Fruit fly (Drosophila melanogaster) whole organism, embryonic: ENCODE data around the gene Wdr92.

Experiments
- Atf6 ChIP-seq: fragments of 200-800 bp; sonication (Bioruptor generic); IDR thresholded peaks from 2 replicates; pipeline ENCODE4 v1.3.6; 2022; ENCODE audit warnings: missing biosample characterization, missing genetic modification characterization
- B-H1 ChIP-seq: fragments of 200-800 bp; sonication (Bioruptor generic); IDR thresholded peaks from 3 replicates; pipeline ENCODE4 v1.3.6; 2022; ENCODE audit warnings: missing biosample characterization, missing genetic modification characterization
- BEAF-32 ChIP-seq: fragments of 200-800 bp; sonication (Bioruptor generic); optimal IDR thresholded peaks from 3 replicates; lab custom pipeline; 2017; ENCODE audit warnings: missing biosample characterization, missing genetic modification characterization, mild to moderate bottlenecking, moderate library complexity, missing genetic modification reagents
- Blimp-1 ChIP-seq: fragments of 200-800 bp; sonication (Bioruptor generic); optimal IDR thresholded peaks from 3 replicates; lab custom pipeline; 2018; ENCODE audit warnings: missing biosample characterization, missing genetic modification characterization, mild to moderate bottlenecking, moderate library complexity, missing genetic modification reagents
- CG11247 ChIP-seq: fragments of 200-800 bp; sonication (Bioruptor generic); IDR thresholded peaks from 2 replicates; pipeline ENCODE4 v1.3.6; 2022; ENCODE audit warnings: missing biosample characterization, missing genetic modification characterization
- CG12236 ChIP-seq: fragments of 200-800 bp; sonication (Bioruptor generic); optimal IDR thresholded peaks from 2 replicates; lab custom pipeline; 2016; ENCODE audit warnings: missing biosample characterization, missing genetic modification characterization
- CG3065 ChIP-seq: fragments of 200-800 bp; sonication (Bioruptor generic); optimal IDR thresholded peaks from 2 replicates; lab custom pipeline; 2016; ENCODE audit warnings: missing biosample characterization, missing genetic modification characterization
- CG6689 ChIP-seq: fragments of 200-800 bp; sonication (Bioruptor generic); IDR thresholded peaks from 2 replicates; pipeline ENCODE4 v1.3.6; 2022; ENCODE audit warnings: missing biosample characterization, missing genetic modification characterization
- ERR ChIP-seq: fragments of 200-800 bp; sonication (Bioruptor generic); optimal IDR thresholded peaks from 2 replicates; lab custom pipeline; 2016; ENCODE audit warnings: missing biosample characterization, missing genetic modification characterization
- Eip74EF ChIP-seq, 2 experiments: fragments of 200-800 bp in 1 of 2; fragments of >200 bp in 1 of 2; sonication (Bioruptor generic) in 1 of 2; optimal IDR thresholded peaks; 2 replicates each; lab custom pipeline; 2017 to 2019; ENCODE audit warnings: missing biosample characterization in 2 of 2, missing genetic modification characterization in 2 of 2, mild to moderate bottlenecking in 1 of 2, moderate library complexity in 1 of 2
- Hr51 ChIP-seq, 2 experiments: fragments of 200-800 bp; sonication (Bioruptor generic); optimal IDR thresholded peaks; 2 replicates in 1 of 2; 3 replicates in 1 of 2; lab custom pipeline; 2016 to 2018; ENCODE audit warnings: missing biosample characterization in 2 of 2, missing genetic modification characterization in 2 of 2, mild to moderate bottlenecking in 1 of 2, moderate library complexity in 1 of 2
- PHDP ChIP-seq: fragments of 200-800 bp; sonication (Bioruptor generic); optimal IDR thresholded peaks from 3 replicates; lab custom pipeline; 2018; ENCODE audit warnings: missing biosample characterization, mild to moderate bottlenecking, missing genetic modification characterization, moderate library complexity
- bbx ChIP-seq: fragments of 200-800 bp; sonication (Bioruptor generic); IDR thresholded peaks from 2 replicates; pipeline ENCODE4 v1.3.6; 2022; ENCODE audit warnings: missing biosample characterization, missing genetic modification characterization; ENCODE audit not compliant: partially characterized antibody
- chinmo ChIP-seq: fragments of 200-800 bp; sonication (Bioruptor generic); IDR thresholded peaks from 4 replicates; pipeline ENCODE4 v1.3.6; 2022; ENCODE audit warnings: missing biosample characterization, missing genetic modification characterization; ENCODE audit not compliant: partially characterized antibody
- cwo ChIP-seq: fragments of 200-800 bp; sonication (Bioruptor generic); optimal IDR thresholded peaks from 3 replicates; lab custom pipeline; 2017; ENCODE audit warnings: missing biosample characterization, missing genetic modification characterization, mild to moderate bottlenecking, moderate library complexity, missing genetic modification reagents
- gsb ChIP-seq: fragments of 200-800 bp; sonication (Bioruptor generic); IDR thresholded peaks from 2 replicates; pipeline ENCODE4 v1.3.6; 2022; ENCODE audit warnings: missing biosample characterization, missing genetic modification characterization
- stc ChIP-seq: fragments of 200-800 bp; sonication (Bioruptor generic); IDR thresholded peaks from 2 replicates; pipeline ENCODE4 v1.3.6; 2022; ENCODE audit warnings: missing biosample characterization, missing genetic modification characterization
- vnd ChIP-seq: fragments of 200-800 bp; sonication (Bioruptor generic); IDR thresholded peaks from 3 replicates; pipeline ENCODE4 v1.3.6; 2022; ENCODE audit warnings: missing biosample characterization, missing genetic modification characterization; ENCODE audit not compliant: partially characterized antibody

Wdr92 gene

DNA sequence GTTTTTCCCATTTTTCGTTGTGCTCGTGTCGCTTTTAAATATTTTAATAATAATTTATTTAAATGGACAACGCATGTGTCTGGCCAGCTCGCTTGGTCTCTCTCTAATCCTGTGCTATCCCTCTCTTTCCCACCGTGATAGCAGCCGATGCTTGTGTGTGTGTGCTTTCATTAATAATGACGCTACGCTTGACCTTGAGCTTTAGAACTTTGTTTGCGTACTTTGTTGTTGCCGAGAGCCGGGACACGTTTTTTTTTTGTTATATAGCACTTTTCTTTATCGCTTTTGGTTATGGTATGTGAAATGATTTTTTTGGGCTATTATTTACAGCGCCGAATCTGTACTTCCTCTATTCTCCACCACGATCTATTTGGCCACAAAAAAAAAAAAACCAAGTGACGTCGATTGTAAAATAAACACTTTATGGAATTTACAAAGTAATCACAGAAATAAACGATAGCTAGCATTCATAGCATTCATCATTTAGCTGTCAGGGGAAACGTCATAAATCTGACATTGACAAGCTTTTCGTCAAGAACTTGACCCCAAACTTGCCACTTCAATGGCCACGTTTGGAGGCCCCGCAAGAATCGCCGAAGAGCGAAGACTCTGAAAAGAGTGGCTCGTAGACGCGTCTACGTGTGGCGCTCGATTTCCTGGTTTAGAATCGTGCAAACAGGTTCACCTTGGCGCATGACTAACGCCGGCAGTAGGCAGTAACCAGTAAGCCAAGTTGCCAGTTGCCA, 50.5 kb downstream of the Wdr92 start (continued):
- peak; percentile 34; the same call in 1 of the 2 replicates for TF ChIP-seq Atf6 (GFP tag; lab: Robert Waterston, UW)
- TF ChIP-seq Blimp-1 (GFP tag; lab: Kevin White, UChicago) = peak; percentile 9
- no peak for TF ChIP-seq B-H1
- TF ChIP-seq Hr51 (GFP tag; optimal IDR thresholded peaks at IDR 0.05; lab: Kevin White, UChicago) = no peak
- TF ChIP-seq PHDP (tag; lab: Kevin White, UChicago) = no peak
- TF ChIP-seq ERR (GFP tag; lab: Kevin White, UChicago) = peak; percentile 54
- no peak for TF ChIP-seq bbx (GFP tag; lab: Robert Waterston, UW)
- no peak for TF ChIP-seq stc (GFP tag; lab: Robert Waterston, UW)
- TF ChIP-seq cwo (GFP tag; lab: Kevin White, UChicago) = peak; percentile 89
- TF ChIP-seq BEAF-32 (GFP tag; lab: Kevin White, UChicago) = no peak
- TF ChIP-seq CG12236 (GFP tag; lab: Kevin White, UChicago) = no peak
- TF ChIP-seq, all 482 proteins: peak for 19

DNA sequence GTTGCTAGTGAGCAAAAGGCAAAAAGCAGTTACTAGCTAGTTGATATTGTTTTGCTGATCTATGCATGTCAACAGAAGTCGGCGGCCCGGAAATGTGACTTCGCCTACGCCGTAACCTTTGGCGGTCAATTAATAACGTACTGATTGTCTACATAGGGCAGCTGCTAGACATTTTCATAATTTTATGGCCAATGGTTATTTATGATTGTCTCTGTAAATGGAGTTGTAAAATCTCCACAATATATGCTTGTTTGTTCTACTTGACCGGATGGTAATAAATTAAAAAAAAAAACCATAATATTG, 51.0 kb downstream of the Wdr92 start:
- TF ChIP-seq vnd (GFP tag; lab: Robert Waterston, UW) (no peak), CG6689 (GFP tag; lab: Robert Waterston, UW) (no peak), CG3065 (GFP tag; lab: Kevin White, UChicago) (no peak), gsb (no peak), chinmo (peak; percentile 60; the same call in 1 of the 4 replicates), Eip74EF (GFP tag; optimal IDR thresholded peaks at IDR 0.05; lab: Kevin White, UChicago) (peak in 1 of 2 experiments; percentile 65), CG11247 (GFP tag; lab: Robert Waterston, UW) (no peak)
